Worm (Caenorhabditis elegans) whole organism, midembryonic: ENCODE data around the gene srbc-40.

Source experiments
- T22C8.4 ChIP-seq: fragments of 200-800 bp; sonication (Bioruptor generic); IDR thresholded peaks from 2 replicates; pipeline ENCODE4 v1.3.6; 2022; ENCODE audit warnings: missing genetic modification characterization, missing compliant biosample characterization
- flt-1 ChIP-seq: fragments of 200-800 bp; sonication (Bioruptor generic); IDR thresholded peaks from 2 replicates; pipeline ENCODE4 v1.3.6; 2022; ENCODE audit warnings: missing genetic modification characterization, missing compliant biosample characterization
- klf-2 ChIP-seq: fragments of 200-800 bp; sonication (Bioruptor generic); conservative IDR thresholded peaks from 2 replicates; pipeline ENCODE4 v1.3.6; 2022; ENCODE audit warnings: missing genetic modification reagents, missing genetic modification characterization, missing compliant biosample characterization
- med-1 ChIP-seq: sonication (generic microtip); optimal IDR thresholded peaks from 2 replicates; lab custom pipeline; 2017; ENCODE audit warnings: missing genetic modification characterization, mild to moderate bottlenecking, missing compliant biosample characterization, antibody characterized with exemption, missing genetic modification reagents; ENCODE audit not compliant: insufficient read depth
- ref-1 ChIP-seq: fragments of 200-800 bp; sonication (Bioruptor generic); conservative IDR thresholded peaks from 2 replicates; pipeline ENCODE4 v1.3.6; 2022; ENCODE audit warnings: missing genetic modification reagents, missing genetic modification characterization, missing compliant biosample characterization
- tab-1 ChIP-seq: fragments of 200-800 bp; sonication (Bioruptor generic); IDR thresholded peaks from 2 replicates; pipeline ENCODE4 v1.3.6; 2022; ENCODE audit warnings: missing genetic modification characterization, missing compliant biosample characterization
- ztf-23 ChIP-seq: fragments of 200-800 bp; sonication (Bioruptor generic); IDR thresholded peaks from 2 replicates; pipeline ENCODE4 v1.3.6; 2022; ENCODE audit warnings: missing genetic modification reagents, missing genetic modification characterization, missing compliant biosample characterization
- ztf-29 ChIP-seq: fragments of 200-800 bp; sonication (Bioruptor generic); IDR thresholded peaks from 2 replicates; pipeline ENCODE4 v1.3.6; 2022; ENCODE audit warnings: missing genetic modification reagents, missing genetic modification characterization, missing compliant biosample characterization

ce11 chrV:679663-680062 is 40.0 kb downstream of the srbc-40 start, which contains the start of gene srx-22:
- no peak for TF ChIP-seq med-1 (GFP tag; lab: Kevin White, UChicago)
- no peak for TF ChIP-seq ztf-29 (GFP tag; lab: Robert Waterston, UW)
- no peak for TF ChIP-seq klf-2 (GFP tag; lab: Robert Waterston, UW)
- TF ChIP-seq ref-1 (GFP tag; lab: Robert Waterston, UW), result no peak
- TF ChIP-seq T22C8.4 (GFP tag; lab: Robert Waterston, UW), result no peak
- no peak for TF ChIP-seq flt-1
- no peak for TF ChIP-seq tab-1 (GFP tag; lab: Robert Waterston, UW)
- no peak for TF ChIP-seq ztf-23 (GFP tag; lab: Robert Waterston, UW)
